Comparison of ENCODE assay signal across 1 worm cellular context in genomic region chrII:15208151-15208550, ce11.
TF ChIP-seq lines count a peak whose summit lies in the region.

No protein-coding gene starts in this region.

TF ChIP-seq in whole organism, young adult, 124 proteins besides CTCF, POLR2A, EP300 and RAD21 (continued from another document):
- TF ChIP-seq ztf-18 (tag; optimal IDR thresholded peaks at IDR 0.05; lab: Kevin White, UChicago) (no peak), D2030.7 (GFP tag; IDR thresholded peaks at IDR 0.05; lab: Robert Waterston, UW) (peak; percentile 52; the same call in 1 of the 2 replicates), ztf-28 (GFP tag; IDR thresholded peaks at IDR 0.05; lab: Robert Waterston, UW) (no peak), ceh-91 (GFP tag; IDR thresholded peaks at IDR 0.05; lab: Robert Waterston, UW) (no peak), dpl-1 (GFP tag; optimal IDR thresholded peaks at IDR 0.05; lab: Kevin White, UChicago) (peak; percentile 20), nhr-90 (tag; optimal IDR thresholded peaks at IDR 0.05; lab: Kevin White, UChicago) (no peak), egrh-3 (GFP tag; IDR thresholded peaks at IDR 0.05; lab: Robert Waterston, UW) (no peak), madf-6 (GFP tag; IDR thresholded peaks at IDR 0.05; lab: Robert Waterston, UW) (peak; percentile 40; the same call in 1 of the 2 replicates), lsy-27 (tag; optimal IDR thresholded peaks at IDR 0.05; lab: Kevin White, UChicago; ENCODE audit: borderline replicate concordance, insufficient read depth) (no peak)
